Worm (Caenorhabditis elegans) whole organism, L1 larva: ENCODE measurements around the gene pqn-70.

Experiments used
- C04F5.9 ChIP-seq: sonication (generic microtip); optimal IDR thresholded peaks from 2 replicates; lab custom pipeline; 2016; ENCODE audit warnings: missing genetic modification characterization, missing compliant biosample characterization
- C16A3.4 ChIP-seq: fragments of 150-350 bp; optimal IDR thresholded peaks from 2 replicates; lab custom pipeline; 2014; ENCODE audit warnings: missing biosample characterization, missing genetic modification characterization
- alr-1 ChIP-seq: fragments of 200-800 bp; sonication (Bioruptor generic); optimal IDR thresholded peaks from 2 replicates; lab custom pipeline; 2018; ENCODE audit warnings: borderline replicate concordance, mild to moderate bottlenecking, missing genetic modification characterization, missing compliant biosample characterization
- ama-1 ChIP-seq: fragments of 150-350 bp; optimal IDR thresholded peaks from 2 replicates; lab custom pipeline; 2014
- blmp-1 ChIP-seq: fragments of 150-350 bp; optimal IDR thresholded peaks from 2 replicates; lab custom pipeline; 2014; ENCODE audit warnings: missing biosample characterization, missing genetic modification characterization
- ceh-8 ChIP-seq: fragments of 200-800 bp; sonication (Bioruptor generic); optimal IDR thresholded peaks from 2 replicates; lab custom pipeline; 2018; ENCODE audit warnings: mild to moderate bottlenecking, missing genetic modification characterization, moderate library complexity, missing compliant biosample characterization
- ceh-88 ChIP-seq: fragments of 200-800 bp; sonication (Bioruptor generic); IDR thresholded peaks from 2 replicates; pipeline ENCODE4 v1.3.6; 2022; ENCODE audit warnings: missing genetic modification characterization, missing compliant biosample characterization
- dpl-1 ChIP-seq, 3 experiments: fragments of 150-350 bp in 2 of 3; sonication (generic microtip) in 1 of 3; optimal IDR thresholded peaks; 2 replicates each; lab custom pipeline; 2014 to 2017; ENCODE audit warnings: missing biosample characterization in 3 of 3, missing genetic modification characterization in 3 of 3, missing genetic modification reagents in 3 of 3
- efl-3 ChIP-seq: fragments of 200-800 bp; sonication (Bioruptor generic); optimal IDR thresholded peaks from 2 replicates; lab custom pipeline; 2018; ENCODE audit warnings: mild to moderate bottlenecking, missing genetic modification characterization, missing compliant biosample characterization
- egl-13 ChIP-seq: sonication (generic microtip); optimal IDR thresholded peaks from 2 replicates; lab custom pipeline; 2016; ENCODE audit warnings: missing genotype, missing genetic modification reagents, missing genetic modification characterization, missing compliant biosample characterization
- elt-2 ChIP-seq: sonication (generic microtip); optimal IDR thresholded peaks from 2 replicates; lab custom pipeline; 2016; ENCODE audit warnings: missing genetic modification characterization, mild to moderate bottlenecking, inconsistent platforms, missing compliant biosample characterization, missing genetic modification reagents
- elt-3 ChIP-seq, 6 experiments: fragments of 150-350 bp in 1 of 6; sonication (generic microtip); optimal IDR thresholded peaks; 2 replicates each; lab custom pipeline; 2017 to 2018; ENCODE audit warnings: missing biosample characterization in 6 of 6, missing genetic modification characterization in 6 of 6, inconsistent platforms in 1 of 6
- fkh-8 ChIP-seq: sonication (generic microtip); optimal IDR thresholded peaks from 2 replicates; lab custom pipeline; 2016; ENCODE audit warnings: mild to moderate bottlenecking, missing genetic modification characterization, missing compliant biosample characterization
- irx-1 ChIP-seq: sonication (generic microtip); optimal IDR thresholded peaks from 2 replicates; lab custom pipeline; 2016; ENCODE audit warnings: missing genetic modification characterization, missing compliant biosample characterization
- isw-1 ChIP-seq: fragments of 200-800 bp; sonication (Bioruptor generic); IDR thresholded peaks from 2 replicates; pipeline ENCODE4 v1.3.6; 2022; ENCODE audit warnings: missing genetic modification characterization, missing compliant biosample characterization
- jun-1 ChIP-seq: fragments of 150-350 bp; optimal IDR thresholded peaks from 2 replicates; lab custom pipeline; 2014; ENCODE audit warnings: missing biosample characterization, missing genetic modification reagents, missing genetic modification characterization
- lin-13 ChIP-seq: fragments of 150-350 bp; optimal IDR thresholded peaks from 2 replicates; lab custom pipeline; 2014; ENCODE audit warnings: missing biosample characterization, missing genetic modification reagents, missing genetic modification characterization
- lin-14 ChIP-seq: fragments of 200-800 bp; sonication (Bioruptor generic); optimal IDR thresholded peaks from 2 replicates; lab custom pipeline; 2018; ENCODE audit warnings: mild to moderate bottlenecking, missing genetic modification characterization, moderate library complexity, missing compliant biosample characterization
- lin-39 ChIP-seq: fragments of 150-350 bp; optimal IDR thresholded peaks from 2 replicates; lab custom pipeline; 2014; ENCODE audit warnings: missing biosample characterization, missing genetic modification reagents, missing genetic modification characterization
- lsy-2 ChIP-seq, 2 experiments: fragments of 150-350 bp; optimal IDR thresholded peaks; 2 replicates each; lab custom pipeline; 2014; ENCODE audit warnings: missing biosample characterization in 2 of 2, missing genetic modification characterization in 2 of 2
- mab-9 ChIP-seq: fragments of 200-800 bp; sonication (Bioruptor generic); IDR thresholded peaks from 2 replicates; pipeline ENCODE4 v1.3.6; 2022; ENCODE audit warnings: missing genetic modification reagents, missing genetic modification characterization, missing compliant biosample characterization
- mdl-1 ChIP-seq, 2 experiments: fragments of 150-350 bp; optimal IDR thresholded peaks; 2 replicates each; lab custom pipeline; 2014 to 2017; ENCODE audit warnings: missing biosample characterization in 2 of 2, missing genetic modification characterization in 2 of 2, inconsistent platforms in 1 of 2
- mep-1 ChIP-seq: fragments of 150-350 bp; optimal IDR thresholded peaks from 2 replicates; lab custom pipeline; 2014; ENCODE audit warnings: missing biosample characterization, missing genetic modification characterization
- nhr-11 ChIP-seq: fragments of 150-350 bp; optimal IDR thresholded peaks from 2 replicates; lab custom pipeline; 2014; ENCODE audit warnings: missing biosample characterization, missing genetic modification characterization
- nhr-19 ChIP-seq: fragments of 200-800 bp; sonication (Bioruptor generic); conservative IDR thresholded peaks from 2 replicates; pipeline ENCODE4 v1.3.6; 2022; ENCODE audit warnings: missing genetic modification characterization, missing compliant biosample characterization
- nhr-20 ChIP-seq: sonication (generic microtip); optimal IDR thresholded peaks from 2 replicates; lab custom pipeline; 2016; ENCODE audit warnings: mild to moderate bottlenecking, missing genetic modification characterization, missing compliant biosample characterization
- nhr-237 ChIP-seq: fragments of 150-350 bp; optimal IDR thresholded peaks from 2 replicates; lab custom pipeline; 2014; ENCODE audit warnings: missing biosample characterization, missing genetic modification characterization
- nhr-28 ChIP-seq: fragments of 150-350 bp; optimal IDR thresholded peaks from 2 replicates; lab custom pipeline; 2014; ENCODE audit warnings: missing biosample characterization, missing genetic modification characterization
- nhr-47 ChIP-seq: sonication (generic microtip); optimal IDR thresholded peaks from 2 replicates; lab custom pipeline; 2016; ENCODE audit warnings: mild to moderate bottlenecking, missing genetic modification characterization, moderate library complexity, missing compliant biosample characterization
- nhr-76 ChIP-seq: sonication (generic microtip); optimal IDR thresholded peaks from 2 replicates; lab custom pipeline; 2017; ENCODE audit warnings: missing biosample characterization, missing genetic modification characterization
- nhr-77 ChIP-seq: fragments of 150-350 bp; optimal IDR thresholded peaks from 2 replicates; lab custom pipeline; 2014; ENCODE audit warnings: missing biosample characterization, missing genetic modification characterization
- nhr-85 ChIP-seq: sonication (generic microtip); peaks from one replicate; lab custom pipeline; 2016; ENCODE audit warnings: missing genetic modification characterization, inconsistent platforms, missing compliant biosample characterization
- skn-1 ChIP-seq: fragments of 150-350 bp; optimal IDR thresholded peaks from 2 replicates; lab custom pipeline; 2014; ENCODE audit warnings: missing biosample characterization, missing genetic modification characterization
- snpc-4 ChIP-seq: fragments of 150-350 bp; optimal IDR thresholded peaks from 2 replicates; lab custom pipeline; 2014; ENCODE audit warnings: missing biosample characterization, missing genetic modification characterization
- sox-4 ChIP-seq: sonication (generic microtip); optimal IDR thresholded peaks from 2 replicates; lab custom pipeline; 2016; ENCODE audit warnings: missing genetic modification characterization, missing compliant biosample characterization
- sup-37 ChIP-seq: fragments of 200-800 bp; sonication (Bioruptor generic); optimal IDR thresholded peaks from 2 replicates; lab custom pipeline; 2018; ENCODE audit warnings: mild to moderate bottlenecking, missing genetic modification characterization, missing compliant biosample characterization
- swsn-7 ChIP-seq: sonication (generic microtip); optimal IDR thresholded peaks from 2 replicates; lab custom pipeline; 2016; ENCODE audit warnings: missing genetic modification characterization, missing compliant biosample characterization
- tbx-2 ChIP-seq: sonication (generic microtip); optimal IDR thresholded peaks from 2 replicates; lab custom pipeline; 2016; ENCODE audit warnings: missing genetic modification characterization, missing compliant biosample characterization
- unc-30 ChIP-seq: sonication (generic microtip); optimal IDR thresholded peaks from 2 replicates; lab custom pipeline; 2017; ENCODE audit warnings: missing biosample characterization, missing genetic modification characterization
- unc-86 ChIP-seq: sonication (generic microtip); optimal IDR thresholded peaks from 2 replicates; lab custom pipeline; 2016; ENCODE audit warnings: missing genetic modification characterization, missing compliant biosample characterization
- unc-98 ChIP-seq: fragments of 200-800 bp; sonication (Bioruptor generic); IDR thresholded peaks from 2 replicates; pipeline ENCODE4 v1.3.6; 2022; ENCODE audit warnings: missing genetic modification characterization, missing compliant biosample characterization
- zag-1 ChIP-seq: fragments of 150-350 bp; optimal IDR thresholded peaks from 2 replicates; lab custom pipeline; 2014; ENCODE audit warnings: missing biosample characterization, missing genetic modification characterization
- zip-4 ChIP-seq: fragments of 200-800 bp; sonication (Bioruptor generic); optimal IDR thresholded peaks from 2 replicates; lab custom pipeline; 2018; ENCODE audit warnings: mild to moderate bottlenecking, missing genetic modification characterization, moderate library complexity, missing compliant biosample characterization
- ztf-11 ChIP-seq, 2 experiments: sonication (generic microtip); optimal IDR thresholded peaks; 2 replicates each; lab custom pipeline; 2016 to 2017; ENCODE audit warnings: missing genetic modification characterization in 2 of 2, missing biosample characterization in 1 of 2, missing compliant biosample characterization in 1 of 2

The pqn-70 gene

ce11 chrV:11228653-11229173 lies at the start of gene pqn-70 (continued):
- peak; percentile 90 for TF ChIP-seq nhr-85
- TF ChIP-seq irx-1 (tag; lab: Kevin White, UChicago) = peak; percentile 65
- TF ChIP-seq jun-1 (tag; lab: Kevin White, UChicago) = peak; percentile 64
- peak in 1 of 2 experiments; percentile 78 for TF ChIP-seq mdl-1 (tag; optimal IDR thresholded peaks at IDR 0.05; lab: Kevin White, UChicago)
- TF ChIP-seq nhr-11 (tag; lab: Kevin White, UChicago) = peak; percentile 12
- TF ChIP-seq lin-39 (tag; lab: Kevin White, UChicago) = peak; percentile 23
- no peak for TF ChIP-seq efl-3 (GFP tag; lab: Kevin White, UChicago)
- no peak for TF ChIP-seq unc-98 (GFP tag; lab: Robert Waterston, UW)
- peak; percentile 48 for TF ChIP-seq nhr-77 (tag; lab: Kevin White, UChicago)
- TF ChIP-seq ceh-8 (GFP tag; lab: Kevin White, UChicago) = no peak
- peak; percentile 70 for TF ChIP-seq skn-1
- peak; percentile 60 for TF ChIP-seq sox-4 (tag; lab: Kevin White, UChicago)
- TF ChIP-seq fkh-8 (tag; lab: Kevin White, UChicago) = peak; percentile 74
- TF ChIP-seq snpc-4 (tag; lab: Kevin White, UChicago) = peak; percentile 72
- peak; percentile 85 for TF ChIP-seq isw-1 (GFP tag; lab: Robert Waterston, UW)
- TF ChIP-seq lsy-2 (tag; optimal IDR thresholded peaks at IDR 0.05; lab: Kevin White, UChicago) = peak; percentile 84 to 85
- TF ChIP-seq nhr-47 (tag; lab: Kevin White, UChicago) = peak; percentile 88
- peak in 2 of 6 experiments; percentile 42 to 54 for TF ChIP-seq elt-3 (tag; optimal IDR thresholded peaks at IDR 0.05; lab: Kevin White, UChicago)
- TF ChIP-seq nhr-19 (GFP tag; lab: Robert Waterston, UW) = peak; percentile 83
- TF ChIP-seq nhr-237 (tag; lab: Kevin White, UChicago) = peak; percentile 39
- TF ChIP-seq zag-1 = no peak
- peak; percentile 92 for TF ChIP-seq blmp-1 (tag; lab: Kevin White, UChicago)
- no peak for TF ChIP-seq unc-30 (tag; lab: Kevin White, UChicago)
- peak; percentile 9 for TF ChIP-seq C04F5.9 (tag; lab: Kevin White, UChicago)
- TF ChIP-seq mab-9 (GFP tag; lab: Robert Waterston, UW) = peak; percentile 34; the same call in 1 of the 2 replicates
- TF ChIP-seq nhr-76 (tag; lab: Kevin White, UChicago) = no peak
- TF ChIP-seq nhr-28 (tag; lab: Kevin White, UChicago) = no peak
- no peak for TF ChIP-seq ama-1 (lab: Kevin White, UChicago)
- peak; percentile 86 for TF ChIP-seq tbx-2 (tag; lab: Kevin White, UChicago)
- no peak for TF ChIP-seq alr-1 (tag; lab: Kevin White, UChicago)
- no peak for TF ChIP-seq sup-37 (GFP tag; lab: Kevin White, UChicago)
- TF ChIP-seq zip-4 (GFP tag; lab: Kevin White, UChicago) = peak; percentile 25
- peak; percentile 40; the same call in 1 of the 2 replicates for TF ChIP-seq ceh-88

- TF ChIP-seq egl-13 (tag; lab: Kevin White, UChicago) (no peak), C16A3.4 (tag; lab: Kevin White, UChicago) (no peak), ztf-11 (tag; optimal IDR thresholded peaks at IDR 0.05; lab: Kevin White, UChicago) (no peak), dpl-1 (GFP tag; optimal IDR thresholded peaks at IDR 0.05; lab: Kevin White, UChicago) (no peak), mep-1 (tag; lab: Kevin White, UChicago) (no peak), lin-14 (GFP tag; lab: Kevin White, UChicago) (no peak), swsn-7 (tag; lab: Kevin White, UChicago) (no peak), C04F5.9 (tag; lab: Kevin White, UChicago) (no peak), ceh-88 (no peak), lin-13 (GFP tag; lab: Kevin White, UChicago) (no peak), unc-86 (tag; lab: Kevin White, UChicago) (no peak), elt-2 (no peak), nhr-20 (tag; lab: Kevin White, UChicago) (no peak), zag-1 (no peak)
Observed at ce11 chrV:11272848-11273247, 44.3 kb upstream of the pqn-70 start, which contains the start of gene clec-223. clec-223 (plus strand) TSS chrV:11273148.
